Worm (Caenorhabditis elegans) whole organism, L4/young adult: ENCODE results near the gene srz-10.
"Not testable (repeated sequence)": the region's sequence is repeated elsewhere in the genome, so short reads cannot be mapped to it uniquely, and the experiment has no call there.

Experiments
- W03F9.2 ChIP-seq: fragments of 150-350 bp; optimal IDR thresholded peaks from 2 replicates; lab custom pipeline; 2014; ENCODE audit warnings: missing biosample characterization, missing genetic modification characterization
- dao-5 ChIP-seq: sonication (generic microtip); optimal IDR thresholded peaks from 2 replicates; lab custom pipeline; 2016; ENCODE audit warnings: missing genotype, missing genetic modification characterization, moderate library complexity, missing compliant biosample characterization
- him-1 ChIP-seq: sonication (generic microtip); optimal IDR thresholded peaks from 2 replicates; lab custom pipeline; 2016; ENCODE audit warnings: missing genotype, missing genetic modification reagents, missing genetic modification characterization, missing compliant biosample characterization

The srz-10 gene

DNA sequence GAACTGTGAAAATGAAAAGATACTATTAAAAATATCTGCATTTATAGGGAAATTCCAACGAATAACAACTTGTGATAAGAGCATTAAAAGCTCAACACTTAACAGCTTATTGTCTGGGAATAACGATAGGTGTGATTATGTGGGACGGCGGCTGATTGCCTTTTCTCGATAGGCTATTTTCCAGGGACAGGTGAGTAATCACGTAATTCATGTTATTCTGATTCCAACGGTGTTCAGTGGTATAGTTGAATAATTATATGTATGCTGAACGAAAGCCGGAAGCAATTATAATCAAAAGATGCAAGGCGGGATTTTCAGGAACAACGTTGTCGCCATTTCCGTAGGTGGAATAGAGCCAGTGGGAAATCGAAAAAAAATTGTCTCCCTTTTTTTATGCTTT lies 32.0 kb downstream of the srz-10 start, which contains the start of gene srw-17:
Gene srw-17 (minus strand): TSS at position 101 of the 400 bp plus-strand sequence.
- TF ChIP-seq W03F9.2 (tag; lab: Kevin White, UChicago) (no peak), him-1 (no peak), dao-5 (tag; lab: Kevin White, UChicago) (no peak)

DNA sequence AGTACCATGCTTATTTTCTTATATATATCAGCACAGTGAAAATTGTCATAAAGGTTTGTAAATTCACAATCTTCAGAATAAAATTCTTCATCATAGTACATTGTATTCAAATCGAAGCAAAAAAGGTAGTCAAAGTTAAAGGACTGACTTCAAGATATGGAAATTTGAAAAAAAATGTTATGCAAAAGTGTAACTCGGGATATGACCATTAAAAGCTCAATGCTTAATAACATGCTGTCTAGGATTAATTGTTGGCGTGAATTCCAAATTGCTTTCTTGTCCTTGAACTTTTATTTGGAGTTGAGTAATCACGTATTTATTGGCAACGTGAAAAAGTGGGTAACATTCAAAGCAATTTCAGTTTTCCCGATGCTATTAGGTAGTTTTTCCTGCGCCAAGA lies 34.1 kb downstream of the srz-10 start, which contains the start of gene srw-16:
Gene srw-16 (minus strand): TSS at position 101 of the 400 bp plus-strand sequence.
- TF ChIP-seq dao-5 (tag; lab: Kevin White, UChicago) (no peak), him-1 (no peak), W03F9.2 (tag; lab: Kevin White, UChicago) (no peak)

DNA sequence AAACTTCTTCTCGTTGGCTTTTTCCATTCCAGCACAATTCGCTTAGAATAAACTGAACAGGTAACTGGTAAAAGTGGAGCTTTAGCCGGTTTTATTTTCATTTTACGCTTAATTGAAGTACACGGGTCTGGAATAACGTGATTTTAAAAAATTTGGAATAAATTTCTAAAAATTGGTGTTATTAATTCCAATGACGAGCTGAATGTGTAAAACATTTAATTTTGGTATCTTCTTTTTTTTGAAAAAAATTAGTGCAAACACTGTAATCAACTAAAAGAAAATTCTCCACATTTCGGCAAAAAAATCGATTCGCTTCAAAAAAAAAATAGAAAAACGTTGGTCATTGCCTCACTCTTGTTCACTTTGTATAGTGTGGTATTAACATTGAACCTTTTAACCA lies 36.6 kb downstream of the srz-10 start, which contains the start of gene T10H4.4:
Gene T10H4.4 (minus strand): TSS at position 101 of the 400 bp plus-strand sequence.
- no peak for TF ChIP-seq him-1
- TF ChIP-seq dao-5 (tag; lab: Kevin White, UChicago), result no peak
- TF ChIP-seq W03F9.2 (tag; lab: Kevin White, UChicago), result no peak

DNA sequence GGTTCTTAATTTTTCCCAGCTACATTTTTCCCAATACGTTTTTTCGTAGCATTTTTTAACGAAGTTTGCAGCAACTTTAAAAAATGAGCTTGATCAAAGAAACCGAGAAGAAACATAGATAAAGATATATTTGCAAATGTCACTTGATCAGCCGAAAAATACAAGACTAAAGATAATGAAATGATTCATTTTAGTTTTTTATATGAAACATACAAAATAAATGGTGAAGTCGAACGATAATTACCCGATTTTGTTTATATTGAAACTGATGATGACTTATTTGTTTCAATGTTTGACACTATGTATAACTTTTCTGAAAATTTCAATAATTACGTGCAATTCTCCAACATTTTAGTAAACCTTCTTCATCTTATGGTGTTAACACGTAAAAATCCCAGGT lies 40.6 kb downstream of the srz-10 start, which contains the start of gene srw-22:
Gene srw-22 (plus strand): TSS at position 301 of the 400 bp plus-strand sequence.
- TF ChIP-seq him-1, result no peak
- no peak for TF ChIP-seq W03F9.2 (tag; lab: Kevin White, UChicago)
- no peak for TF ChIP-seq dao-5 (tag; lab: Kevin White, UChicago)

DNA sequence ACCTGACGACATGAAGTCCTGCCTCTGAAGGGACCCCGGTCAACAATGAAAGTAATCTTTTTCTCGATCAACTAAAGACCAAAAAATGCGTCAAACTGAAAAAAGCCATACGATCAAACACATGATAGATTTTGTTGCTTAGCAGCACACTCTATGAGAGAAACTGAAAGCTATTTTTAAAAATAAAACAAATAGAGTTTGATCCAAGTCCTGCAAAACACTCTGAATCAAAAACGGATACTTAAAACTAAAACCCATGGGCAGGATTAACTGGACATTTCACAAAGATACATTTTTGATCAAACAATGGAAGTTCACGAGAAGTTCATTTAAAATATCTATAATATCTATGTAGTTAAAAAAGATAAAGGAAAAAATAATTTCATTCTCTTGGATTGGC lies 41.5 kb downstream of the srz-10 start, which contains the start of gene T10H4.13:
Gene T10H4.13 (minus strand): TSS at position 101 of the 400 bp plus-strand sequence.
- TF ChIP-seq W03F9.2 (tag; lab: Kevin White, UChicago), result no peak
- no peak for TF ChIP-seq him-1
- no peak for TF ChIP-seq dao-5 (tag; lab: Kevin White, UChicago)

DNA sequence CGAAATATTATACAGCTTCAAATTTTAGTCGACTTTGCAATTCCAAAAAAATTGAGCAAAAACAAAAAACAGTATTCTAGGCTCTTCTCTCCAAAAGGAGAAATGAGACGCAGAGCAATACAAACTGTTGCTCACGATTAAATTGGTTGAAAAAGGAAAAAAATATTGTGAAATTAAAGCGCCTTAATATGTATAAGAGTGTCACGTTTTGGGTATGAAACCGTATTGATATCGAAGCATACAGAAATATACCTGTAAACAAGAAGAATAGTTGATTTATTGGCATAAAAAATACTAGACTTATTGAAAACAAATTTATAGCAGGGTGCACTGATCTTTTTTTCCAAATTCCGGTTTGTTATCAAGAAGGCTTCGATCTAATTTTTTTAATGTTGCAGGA lies 43.1 kb downstream of the srz-10 start, which contains the start of gene M01B2.13:
Gene M01B2.13 (minus strand): TSS at position 101 of the 400 bp plus-strand sequence.
- no peak for TF ChIP-seq him-1
- no peak for TF ChIP-seq W03F9.2 (tag; lab: Kevin White, UChicago)
- TF ChIP-seq dao-5 (tag; lab: Kevin White, UChicago), result no peak

DNA sequence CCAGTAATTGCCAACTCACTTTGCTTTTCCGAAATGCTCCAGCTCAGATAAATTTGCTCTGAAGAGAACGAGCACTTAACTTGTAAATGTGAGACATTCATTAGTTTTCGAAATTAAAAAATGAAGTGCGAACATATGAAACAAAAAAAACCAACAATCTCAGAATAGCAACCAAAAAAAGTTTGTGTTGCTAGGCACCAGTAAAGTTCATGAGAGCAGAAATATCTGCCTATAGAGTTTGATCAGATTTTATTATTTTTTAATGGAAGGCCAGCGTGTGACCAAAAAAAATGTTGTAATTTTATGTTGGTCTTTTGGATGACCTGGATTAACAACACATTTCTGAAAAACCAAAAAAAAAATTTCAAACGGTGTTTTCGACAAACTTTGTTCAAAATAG lies 44.8 kb downstream of the srz-10 start, which contains the start of gene M01B2.12:
Gene M01B2.12 (minus strand): TSS at position 101 of the 400 bp plus-strand sequence.
- TF ChIP-seq dao-5 (tag; lab: Kevin White, UChicago) (no peak), W03F9.2 (tag; lab: Kevin White, UChicago) (no peak), him-1 (no peak)

DNA sequence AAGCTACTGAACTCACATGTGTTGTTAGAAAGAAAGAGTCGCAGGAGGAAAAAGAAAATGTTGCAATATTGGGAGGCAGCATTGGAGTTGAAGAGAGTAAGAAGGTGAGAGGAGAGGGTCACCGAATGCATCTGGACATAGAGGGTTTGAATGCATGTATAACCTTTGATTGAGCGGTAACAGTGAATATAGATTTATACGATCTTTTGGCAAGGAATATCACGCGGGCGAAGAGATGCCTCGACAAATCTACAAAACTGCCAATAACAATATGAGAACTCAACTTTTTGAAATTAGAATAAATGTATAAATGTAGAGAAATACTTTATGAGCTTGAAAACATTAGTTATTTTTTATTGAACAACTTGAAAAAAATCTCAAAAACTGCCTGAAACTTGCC lies 46.6 kb downstream of the srz-10 start, which contains the start of gene M01B2.10:
Gene M01B2.10 (minus strand): TSS at position 101 of the 400 bp plus-strand sequence.
- not testable (repeated sequence) for TF ChIP-seq W03F9.2 (tag; lab: Kevin White, UChicago); him-1; dao-5 (tag; lab: Kevin White, UChicago)

DNA sequence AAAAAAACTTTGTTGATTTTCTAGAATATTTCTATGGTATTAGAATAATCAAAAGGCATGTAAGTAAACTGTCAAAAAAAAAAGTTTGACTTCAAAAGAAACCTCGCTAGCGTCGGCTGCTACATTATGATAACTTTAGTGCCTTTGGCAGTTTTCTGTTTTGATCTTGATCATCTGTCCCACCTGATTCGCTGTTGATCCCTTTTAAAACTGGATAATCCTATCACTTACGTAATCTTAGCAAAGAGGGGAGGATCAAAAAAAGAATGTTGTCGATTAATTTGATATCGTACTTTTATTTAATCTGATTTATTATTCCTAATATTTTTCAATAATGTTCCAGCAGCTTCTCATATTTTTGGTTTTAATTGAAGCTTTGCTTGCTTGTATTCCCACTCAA lies 49.0 kb downstream of the srz-10 start, which contains the start of gene M01B2.8:
Gene M01B2.8 (plus strand): TSS at position 301 of the 400 bp plus-strand sequence.
- TF ChIP-seq W03F9.2 (tag; lab: Kevin White, UChicago) (no peak), dao-5 (tag; lab: Kevin White, UChicago) (no peak), him-1 (no peak)

DNA sequence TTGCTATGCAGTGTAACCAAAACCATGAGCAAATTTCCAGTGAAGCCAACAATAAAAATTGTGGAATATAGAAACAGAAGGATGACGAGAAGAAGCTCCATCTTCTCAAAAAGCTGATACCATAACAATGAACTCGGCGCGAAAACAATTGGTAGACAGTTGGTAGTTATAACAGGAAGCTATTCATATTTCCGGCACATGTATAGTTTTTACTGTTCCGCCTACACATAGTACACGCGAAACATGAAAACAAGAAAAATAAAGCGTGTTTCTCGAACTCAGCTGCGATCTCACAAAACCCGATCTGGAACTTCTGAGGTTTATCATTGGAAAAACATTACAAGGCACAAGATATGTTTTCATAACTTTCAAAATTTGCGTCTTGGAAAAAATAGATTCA lies 49.8 kb downstream of the srz-10 start, which contains the start of gene srsx-37:
Gene srsx-37 (minus strand): TSS at position 101 of the 400 bp plus-strand sequence.
- TF ChIP-seq him-1 (no peak), dao-5 (tag; lab: Kevin White, UChicago) (no peak), W03F9.2 (tag; lab: Kevin White, UChicago) (no peak)
